Fruit fly (Drosophila melanogaster): ENCODE results near the gene VhaAC45RP.
A peak's percentile ranks its signal among the peaks of the same experiment; 100 is the strongest.

The VhaAC45RP gene

dm6 chr3R:30193826-30194225 lies 27.6 kb upstream of the VhaAC45RP start:
- TF ChIP-seq CrebA (GFP tag; optimal IDR thresholded peaks at IDR 0.05; ENCODE audit: borderline replicate concordance): no peak
- TF ChIP-seq dl (GFP tag; optimal IDR thresholded peaks at IDR 0.05; ENCODE audit: insufficient read depth in 1 of 2, partially characterized antibody in 2 of 2): no peak
- TF ChIP-seq ey (GFP tag; optimal IDR thresholded peaks at IDR 0.05): no peak
- no peak for TF ChIP-seq psq (GFP tag; optimal IDR thresholded peaks at IDR 0.05)
- TF ChIP-seq Hr78 (GFP tag; optimal IDR thresholded peaks at IDR 0.05): no peak
- no peak for TF ChIP-seq Mio (GFP tag; optimal IDR thresholded peaks at IDR 0.05)

DNA sequence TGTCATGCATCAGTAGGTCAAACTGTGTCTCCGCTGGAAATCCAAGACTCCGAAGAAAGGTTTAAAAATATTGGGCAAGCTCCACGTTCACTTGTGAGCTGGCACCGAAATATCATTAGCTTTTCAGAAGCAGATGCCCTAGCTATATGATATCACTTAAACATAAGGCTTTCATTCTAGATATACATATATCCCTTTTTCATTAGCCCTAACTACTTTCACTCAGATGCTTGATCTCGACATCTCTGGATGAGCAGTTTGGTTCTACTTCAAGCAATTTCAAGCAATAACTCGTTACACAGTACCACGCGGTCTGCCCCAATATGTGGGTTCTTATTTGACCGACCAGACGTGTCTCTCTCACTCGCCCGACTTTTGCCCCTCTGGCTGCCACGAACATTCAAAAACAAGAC lies 25.2 kb upstream of the VhaAC45RP start:
- TF ChIP-seq dmrt93B (GFP tag; optimal IDR thresholded peaks at IDR 0.05) (peak; percentile 21), sv (GFP tag; optimal IDR thresholded peaks at IDR 0.05) (peak; percentile 10), fru (GFP tag; optimal IDR thresholded peaks at IDR 0.05) (peak; percentile 74), psq (GFP tag; optimal IDR thresholded peaks at IDR 0.05) (peak; percentile 57), Rel (GFP tag; optimal IDR thresholded peaks at IDR 0.05) (no peak), Rel (tag; optimal IDR thresholded peaks at IDR 0.05) (no peak), h (GFP tag; optimal IDR thresholded peaks at IDR 0.05) (peak; percentile 82), br (GFP tag; optimal IDR thresholded peaks at IDR 0.05) (peak; percentile 47), Dif (GFP tag; optimal IDR thresholded peaks at IDR 0.05; ENCODE audit: partially characterized antibody) (no peak), pan (optimal IDR thresholded peaks at IDR 0.05) (peak; percentile 52), OdsH (GFP tag; optimal IDR thresholded peaks at IDR 0.05) (peak; percentile 74), Sp1 (GFP tag; optimal IDR thresholded peaks at IDR 0.05) (peak; percentile 64), rgr (GFP tag; optimal IDR thresholded peaks at IDR 0.05) (peak; percentile 66), CG32264 (GFP tag; optimal IDR thresholded peaks at IDR 0.05) (no peak), Hr83 (GFP tag; optimal IDR thresholded peaks at IDR 0.05; ENCODE audit: poor library complexity, severe bottlenecking) (no peak), HLH106 (tag; optimal IDR thresholded peaks at IDR 0.05) (peak; percentile 50), woc (GFP tag; optimal IDR thresholded peaks at IDR 0.05) (peak; percentile 92), jim (GFP tag; optimal IDR thresholded peaks at IDR 0.05) (no peak), ey (GFP tag; optimal IDR thresholded peaks at IDR 0.05) (peak; percentile 72), foxo (GFP tag; optimal IDR thresholded peaks at IDR 0.05) (peak in 1 of 2 experiments; percentile 82)

DNA sequence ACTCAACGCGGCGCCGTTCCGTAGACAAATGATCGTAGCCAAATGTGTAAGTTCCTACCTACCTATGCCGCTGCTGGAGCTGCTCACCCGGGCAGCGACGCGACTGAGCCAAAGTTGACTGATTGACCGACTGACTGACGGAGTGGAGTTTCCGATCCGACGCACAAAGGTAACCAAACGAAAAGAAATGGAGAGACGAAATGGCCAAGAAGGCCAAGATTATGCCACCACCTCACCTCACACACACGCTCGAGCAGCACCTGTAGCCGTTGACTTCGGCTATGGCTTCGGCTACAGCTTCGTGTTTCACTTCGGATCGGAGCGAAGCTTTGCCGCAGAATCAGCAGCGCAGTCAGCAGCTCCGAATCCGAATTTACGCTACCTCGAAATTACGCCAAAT lies 24.8 kb upstream of the VhaAC45RP start, which contains the start of gene CG9747:
Gene CG9747 (minus strand): TSS at position 206 of the 400 bp plus-strand sequence.
- TF ChIP-seq HLH106 (tag; optimal IDR thresholded peaks at IDR 0.05): no peak
- TF ChIP-seq foxo (GFP tag; optimal IDR thresholded peaks at IDR 0.05): no peak
- no peak for TF ChIP-seq dl (GFP tag; optimal IDR thresholded peaks at IDR 0.05; ENCODE audit: insufficient read depth in 1 of 2, partially characterized antibody in 2 of 2)
- TF ChIP-seq Jra (GFP tag; optimal IDR thresholded peaks at IDR 0.05): no peak
- TF ChIP-seq ey (GFP tag; optimal IDR thresholded peaks at IDR 0.05): no peak
- no peak for TF ChIP-seq rgr (GFP tag; optimal IDR thresholded peaks at IDR 0.05)
- TF ChIP-seq Dif (GFP tag; optimal IDR thresholded peaks at IDR 0.05; ENCODE audit: partially characterized antibody): no peak
- TF ChIP-seq fru (GFP tag; optimal IDR thresholded peaks at IDR 0.05): no peak
- TF ChIP-seq GATAd (GFP tag; optimal IDR thresholded peaks at IDR 0.05): no peak
- no peak for TF ChIP-seq OdsH (GFP tag; optimal IDR thresholded peaks at IDR 0.05)
- TF ChIP-seq Hnf4 (GFP tag; optimal IDR thresholded peaks at IDR 0.05): no peak
- no peak for TF ChIP-seq Dfd (GFP tag; optimal IDR thresholded peaks at IDR 0.05)
- no peak for TF ChIP-seq lola (GFP tag; optimal IDR thresholded peaks at IDR 0.05)
- no peak for TF ChIP-seq CrebA (GFP tag; optimal IDR thresholded peaks at IDR 0.05; ENCODE audit: borderline replicate concordance)
- TF ChIP-seq Vsx2 (GFP tag; optimal IDR thresholded peaks at IDR 0.05; ENCODE audit: partially characterized antibody): no peak
- TF ChIP-seq woc (GFP tag; optimal IDR thresholded peaks at IDR 0.05): no peak
- no peak for TF ChIP-seq dsf (GFP tag; optimal IDR thresholded peaks at IDR 0.05; ENCODE audit: borderline replicate concordance)
- no peak for TF ChIP-seq Sp1 (GFP tag; optimal IDR thresholded peaks at IDR 0.05)
- TF ChIP-seq tai (GFP tag; optimal IDR thresholded peaks at IDR 0.05): no peak
- no peak for TF ChIP-seq sv (GFP tag; optimal IDR thresholded peaks at IDR 0.05)

DNA sequence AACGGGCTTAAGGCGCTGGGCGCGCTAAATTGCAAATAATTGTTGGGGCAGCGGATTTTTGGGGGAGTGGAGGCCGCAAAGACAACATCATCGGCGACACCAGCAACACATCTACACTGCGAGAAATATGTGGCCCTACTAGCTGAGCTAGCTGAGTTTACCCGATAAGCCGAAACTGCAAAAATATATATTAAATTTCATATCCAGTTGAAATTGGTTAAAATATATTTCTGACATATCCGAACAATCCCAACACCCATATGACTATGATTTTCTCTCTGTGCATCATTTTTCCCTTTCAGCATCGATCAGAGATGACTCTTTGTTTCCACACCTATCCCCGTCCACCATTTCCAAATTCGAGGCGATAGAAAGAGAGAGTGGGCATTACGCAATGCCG lies 23.6 kb upstream of the VhaAC45RP start:
- TF ChIP-seq rgr (GFP tag; optimal IDR thresholded peaks at IDR 0.05): peak; percentile 63
- TF ChIP-seq Dif (GFP tag; optimal IDR thresholded peaks at IDR 0.05; ENCODE audit: partially characterized antibody): no peak
- TF ChIP-seq woc (GFP tag; optimal IDR thresholded peaks at IDR 0.05): peak; percentile 17
- peak in 1 of 2 experiments; percentile 67 for TF ChIP-seq foxo (GFP tag; optimal IDR thresholded peaks at IDR 0.05)
- TF ChIP-seq h (GFP tag; optimal IDR thresholded peaks at IDR 0.05): peak; percentile 76
- no peak for TF ChIP-seq jim (GFP tag; optimal IDR thresholded peaks at IDR 0.05)
- no peak for TF ChIP-seq Mio (GFP tag; optimal IDR thresholded peaks at IDR 0.05)
- no peak for TF ChIP-seq sage (GFP tag; optimal IDR thresholded peaks at IDR 0.05)
- TF ChIP-seq HLH106 (tag; optimal IDR thresholded peaks at IDR 0.05): peak; percentile 62
- TF ChIP-seq Sp1 (GFP tag; optimal IDR thresholded peaks at IDR 0.05): peak; percentile 39
- TF ChIP-seq pan (optimal IDR thresholded peaks at IDR 0.05): no peak
- TF ChIP-seq ey (GFP tag; optimal IDR thresholded peaks at IDR 0.05): peak; percentile 63
- peak; percentile 69 for TF ChIP-seq fru (GFP tag; optimal IDR thresholded peaks at IDR 0.05)
- TF ChIP-seq Hnf4 (GFP tag; optimal IDR thresholded peaks at IDR 0.05): peak; percentile 32
- TF ChIP-seq dmrt93B (GFP tag; optimal IDR thresholded peaks at IDR 0.05): no peak
- peak; percentile 44 for TF ChIP-seq psq (GFP tag; optimal IDR thresholded peaks at IDR 0.05)
- TF ChIP-seq tai (GFP tag; optimal IDR thresholded peaks at IDR 0.05): no peak
- peak; percentile 46 for TF ChIP-seq OdsH (GFP tag; optimal IDR thresholded peaks at IDR 0.05)
- peak; percentile 36 for TF ChIP-seq CG32264 (GFP tag; optimal IDR thresholded peaks at IDR 0.05)
- TF ChIP-seq CG9705 (GFP tag; optimal IDR thresholded peaks at IDR 0.05): no peak
- peak; percentile 48 for TF ChIP-seq sv (GFP tag; optimal IDR thresholded peaks at IDR 0.05)
- peak; percentile 67 for TF ChIP-seq br (GFP tag; optimal IDR thresholded peaks at IDR 0.05)
- TF ChIP-seq GATAd (GFP tag; optimal IDR thresholded peaks at IDR 0.05): no peak
